Fruit fly (Drosophila melanogaster) whole organism, adult: ENCODE measurements around the gene CG6051.

Experiments used
- CG1620 ChIP-seq: fragments of 200-800 bp; sonication (Bioruptor generic); optimal IDR thresholded peaks from 2 replicates; lab custom pipeline; 2016; ENCODE audit warnings: missing biosample characterization, missing genetic modification characterization
- CG33017 ChIP-seq: fragments of 200-800 bp; sonication (Bioruptor generic); optimal IDR thresholded peaks from 2 replicates; lab custom pipeline; 2018; ENCODE audit warnings: missing biosample characterization, mild to moderate bottlenecking, missing genetic modification characterization, moderate library complexity
- CG5204 ChIP-seq: fragments of 200-800 bp; sonication (Bioruptor generic); optimal IDR thresholded peaks from 2 replicates; lab custom pipeline; 2016; ENCODE audit warnings: missing biosample characterization, missing genetic modification characterization
- Mnt ChIP-seq: fragments of 200-800 bp; sonication (Bioruptor generic); optimal IDR thresholded peaks from 2 replicates; lab custom pipeline; 2016; ENCODE audit warnings: missing biosample characterization, mild to moderate bottlenecking, missing genetic modification characterization
- kay ChIP-seq: fragments of 200-800 bp; sonication (Bioruptor generic); peaks from one replicate; lab custom pipeline; 2016; ENCODE audit warnings: missing biosample characterization, missing genetic modification characterization, borderline replicate concordance
- pad ChIP-seq: fragments of 200-800 bp; sonication (Bioruptor generic); optimal IDR thresholded peaks from 3 replicates; lab custom pipeline; 2017; ENCODE audit warnings: missing biosample characterization, missing genetic modification characterization, mild to moderate bottlenecking, moderate library complexity, missing genetic modification reagents

DNA sequence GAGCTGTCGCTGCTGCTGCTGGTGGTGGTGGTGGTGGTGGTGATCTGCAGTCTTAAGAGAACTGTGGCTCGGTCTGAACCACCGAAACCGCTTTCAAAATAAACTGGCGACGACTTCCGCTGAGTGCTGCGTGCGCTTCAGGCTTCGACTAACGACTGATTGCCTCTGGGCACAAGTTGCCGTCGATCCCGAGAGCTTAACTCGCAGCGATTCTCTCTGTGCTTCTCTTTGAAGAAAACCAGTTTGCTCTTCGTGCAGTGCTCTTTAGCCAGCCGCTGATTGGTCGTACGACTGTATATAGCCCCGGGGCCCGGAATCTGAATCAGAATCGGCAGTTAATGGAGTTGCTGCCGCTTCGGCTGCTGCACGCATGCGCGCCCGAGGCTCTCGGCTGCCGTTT, 43.2 kb upstream of the CG6051 start, which contains the start of gene Ser:
- TF ChIP-seq CG33017 (tag; lab: Kevin White, UChicago): no peak
- no peak for TF ChIP-seq CG5204
- TF ChIP-seq CG1620 (GFP tag; lab: Kevin White, UChicago): no peak
- TF ChIP-seq kay: no peak
- TF ChIP-seq pad (GFP tag; lab: Kevin White, UChicago): no peak
- TF ChIP-seq Mnt (GFP tag; lab: Kevin White, UChicago): no peak
